Worm (Caenorhabditis elegans): Measurements from ENCODE around the gene F54C9.9.

The F54C9.9 gene

DNA sequence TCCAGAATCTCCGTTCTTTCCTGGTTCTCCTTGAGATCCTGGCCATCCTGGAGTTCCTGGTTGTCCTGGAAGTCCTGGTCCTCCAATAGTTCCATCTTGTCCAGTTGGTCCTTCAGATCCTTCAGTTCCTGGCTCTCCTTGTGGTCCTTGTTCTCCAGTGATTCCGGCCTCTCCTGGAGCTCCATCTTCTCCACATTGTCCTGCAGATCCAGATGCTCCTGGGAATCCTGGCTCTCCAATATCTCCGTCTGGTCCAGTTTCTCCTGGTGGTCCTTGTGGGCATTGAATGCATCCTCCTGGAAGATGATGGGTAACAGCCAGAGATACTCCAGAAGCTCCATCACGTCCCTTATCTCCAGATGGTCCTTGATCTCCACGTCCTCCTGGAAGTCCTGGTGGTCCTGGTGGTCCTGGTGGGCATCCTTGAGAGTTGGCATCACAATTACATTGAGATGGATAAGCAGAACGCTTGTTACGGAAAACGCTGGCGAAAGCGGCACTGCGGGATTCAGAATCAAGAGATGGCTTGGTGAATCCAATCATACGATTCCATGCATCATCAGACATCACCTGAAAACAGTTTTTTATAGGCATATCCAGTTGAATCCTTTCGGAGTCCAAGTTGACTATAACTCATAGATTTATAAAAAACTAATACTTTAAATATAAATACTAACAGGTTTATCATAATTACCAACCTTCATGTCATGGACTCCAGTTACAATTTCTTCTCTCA lies 9.4 kb upstream of the F54C9.9 start:
- TF ChIP-seq unc-62 (GFP tag; optimal IDR thresholded peaks at IDR 0.05) = no peak

- TF ChIP-seq unc-62 (GFP tag; optimal IDR thresholded peaks at IDR 0.05) = no peak
Measured at ce11 chrII:8569038-8569977, 8.5 kb upstream of the F54C9.9 start, which contains the start of the genes col-38 and rpl-5. col-38 (minus strand) TSS chrII:8569088. rpl-5 (plus strand) TSS chrII:8569927.

DNA sequence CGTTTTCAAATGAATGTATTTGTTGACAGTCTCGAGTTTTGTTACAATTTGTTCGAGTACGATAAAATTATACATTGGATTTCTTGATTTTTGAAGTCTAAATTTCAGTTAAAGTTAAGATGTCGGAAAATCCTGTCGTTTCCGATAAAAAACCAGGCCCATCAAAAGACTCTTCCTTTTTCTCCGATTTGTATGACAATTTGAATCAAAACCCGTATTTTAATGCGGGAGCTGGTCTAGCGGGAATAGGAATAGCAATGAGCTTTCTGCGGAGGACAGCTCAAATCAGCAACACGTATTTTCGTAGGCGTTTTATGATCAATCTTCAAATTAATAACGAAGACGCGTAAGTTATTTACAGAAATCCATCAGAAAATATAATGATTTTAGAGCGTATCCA lies 6.9 kb upstream of the F54C9.9 start, which contains the start of gene bcs-1:
TSS of gene bcs-1 (plus strand) at position 109 of the 400 bp plus-strand sequence.
- TF ChIP-seq unc-62 (GFP tag; optimal IDR thresholded peaks at IDR 0.05) = no peak

ce11 chrII:8573044-8573443 lies 4.8 kb upstream of the F54C9.9 start, which contains the start of gene F54C9.7:
F54C9.7 (plus strand) TSS chrII:8573344.
- TF ChIP-seq unc-62 (GFP tag; optimal IDR thresholded peaks at IDR 0.05) = no peak

ce11 chrII:8575184-8575583 lies 2.7 kb upstream of the F54C9.9 start, which contains the start of gene puf-5:
puf-5 (plus strand) TSS chrII:8575541.
- no peak for TF ChIP-seq unc-62 (GFP tag; optimal IDR thresholded peaks at IDR 0.05)

ce11 chrII:8581700-8582099 lies 3.9 kb downstream of the F54C9.9 start, which contains the start of gene arl-1:
arl-1 (plus strand) TSS chrII:8582000.
- TF ChIP-seq unc-62 (GFP tag; optimal IDR thresholded peaks at IDR 0.05) = no peak

ce11 chrII:8583035-8583434 lies 5.2 kb downstream of the F54C9.9 start:
- no peak for TF ChIP-seq unc-62 (GFP tag; optimal IDR thresholded peaks at IDR 0.05)

ce11 chrII:8585036-8585627 lies 7.3 kb downstream of the F54C9.9 start, which contains the start of gene F54C9.11:
F54C9.11 (minus strand) TSS chrII:8585086.
- no peak for TF ChIP-seq unc-62 (GFP tag; optimal IDR thresholded peaks at IDR 0.05)

- no peak for TF ChIP-seq unc-62 (GFP tag; optimal IDR thresholded peaks at IDR 0.05)
Measured at ce11 chrII:8585921-8586320, 8.1 kb downstream of the F54C9.9 start.

ce11 chrII:8587660-8588230 lies 9.9 kb downstream of the F54C9.9 start:
- TF ChIP-seq unc-62 (GFP tag; optimal IDR thresholded peaks at IDR 0.05) = no peak

ce11 chrII:8588442-8588841 lies 10.6 kb downstream of the F54C9.9 start:
- TF ChIP-seq unc-62 (GFP tag; optimal IDR thresholded peaks at IDR 0.05) = no peak

- no peak for TF ChIP-seq unc-62 (GFP tag; optimal IDR thresholded peaks at IDR 0.05)
Measured at ce11 chrII:8589227-8589626, 11.4 kb downstream of the F54C9.9 start.

- no peak for TF ChIP-seq unc-62 (GFP tag; optimal IDR thresholded peaks at IDR 0.05)
Measured at ce11 chrII:8590684-8591083, 12.8 kb downstream of the F54C9.9 start, which contains the start of gene aptf-4. aptf-4 (plus strand) TSS chrII:8590984.

DNA sequence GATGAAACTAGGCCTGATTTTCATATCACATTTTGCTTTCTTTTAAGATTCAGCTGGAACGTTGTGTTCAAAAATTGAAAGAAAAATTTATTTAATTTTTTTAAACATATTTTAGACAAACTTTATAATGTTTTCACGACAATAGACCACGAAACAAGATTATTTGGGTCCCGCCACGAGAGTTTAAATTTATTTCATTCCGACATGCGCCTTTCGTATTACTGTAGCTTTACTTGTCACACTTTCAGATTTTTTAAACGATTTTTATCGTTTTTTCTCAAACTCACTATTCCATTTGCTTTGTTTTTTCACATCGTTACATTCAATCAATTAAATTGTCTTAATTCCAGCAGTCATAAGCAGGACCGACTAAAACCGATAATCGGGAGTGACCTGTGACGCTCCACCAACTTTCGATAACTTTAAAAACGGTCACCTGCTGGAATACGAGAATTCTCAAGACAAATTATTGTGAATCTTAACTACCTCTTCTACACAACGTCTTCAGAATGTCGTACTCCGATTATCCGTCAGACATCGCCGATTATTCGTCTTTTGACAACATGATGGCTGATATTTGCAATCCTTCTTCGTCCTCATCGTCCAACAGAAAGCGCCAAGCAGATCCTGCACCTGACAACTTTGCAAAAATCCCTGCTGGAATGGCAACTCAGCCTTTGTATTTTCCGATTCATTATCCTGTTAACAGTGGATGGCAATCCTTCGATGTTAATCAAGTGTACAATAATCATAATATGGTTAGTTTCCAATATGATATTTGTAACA lies 16.2 kb downstream of the F54C9.9 start, which contains the start of gene aptf-3:
TSS of gene aptf-3 (plus strand) at position 351 of the 786 bp plus-strand sequence.
- no peak for TF ChIP-seq unc-62 (GFP tag; optimal IDR thresholded peaks at IDR 0.05)
